Fruit fly (Drosophila melanogaster): Measurements from ENCODE around the gene r-l.

r-l gene

dm6 chr3R:21043549-21044118 lies 29.5 kb downstream of the r-l start, which contains the start of gene CG12278:
Gene CG12278, plus strand, starts transcription at chr3R:21044068.
- TF ChIP-seq CG12605 (GFP tag; IDR thresholded peaks at IDR 0.05) (peak; percentile 100), CG9948 (tag; optimal IDR thresholded peaks at IDR 0.05) (no peak)

- TF ChIP-seq CG14655 (GFP tag; optimal IDR thresholded peaks at IDR 0.05) (no peak), gl (tag; optimal IDR thresholded peaks at IDR 0.05) (no peak), Snoo (tag; optimal IDR thresholded peaks at IDR 0.05) (no peak), CG15710 (tag; optimal IDR thresholded peaks at IDR 0.05) (no peak), CG10348 (GFP tag; IDR thresholded peaks at IDR 0.05) (no peak), CG9948 (tag; optimal IDR thresholded peaks at IDR 0.05) (no peak), rn (GFP tag; IDR thresholded peaks at IDR 0.05) (no peak), Pif1A (GFP tag; optimal IDR thresholded peaks at IDR 0.05) (no peak), fd96Ca (GFP tag; IDR thresholded peaks at IDR 0.05) (no peak), Pif1B (GFP tag; optimal IDR thresholded peaks at IDR 0.05) (no peak), CG13204 (GFP tag; optimal IDR thresholded peaks at IDR 0.05) (no peak), CG4496 (GFP tag; IDR thresholded peaks at IDR 0.05) (no peak), CG12605 (GFP tag; IDR thresholded peaks at IDR 0.05) (no peak), CG8159 (tag; optimal IDR thresholded peaks at IDR 0.05) (no peak), EcR (GFP tag; optimal IDR thresholded peaks at IDR 0.05) (no peak), CG17806 (tag; optimal IDR thresholded peaks at IDR 0.05) (no peak), D1 (tag; optimal IDR thresholded peaks at IDR 0.05) (no peak), CG8301 (tag; optimal IDR thresholded peaks at IDR 0.05) (no peak), Ets98B (GFP tag; IDR thresholded peaks at IDR 0.05) (no peak), CG32121 (GFP tag; IDR thresholded peaks at IDR 0.05) (no peak)
Measured at dm6 chr3R:21042399-21042798, 30.7 kb downstream of the r-l start, which contains the start of gene Dhc93AB. Gene Dhc93AB, minus strand, starts transcription at chr3R:21042499.

- TF ChIP-seq Snoo (tag; optimal IDR thresholded peaks at IDR 0.05) (no peak), CG14655 (GFP tag; optimal IDR thresholded peaks at IDR 0.05) (no peak), CG17806 (tag; optimal IDR thresholded peaks at IDR 0.05) (no peak), CG4496 (GFP tag; IDR thresholded peaks at IDR 0.05) (no peak), CG34367 (tag; optimal IDR thresholded peaks at IDR 0.05) (no peak), rn (GFP tag; IDR thresholded peaks at IDR 0.05) (no peak), CG12605 (GFP tag; IDR thresholded peaks at IDR 0.05) (no peak), Ets98B (GFP tag; IDR thresholded peaks at IDR 0.05) (no peak), gl (tag; optimal IDR thresholded peaks at IDR 0.05) (no peak), CG15710 (tag; optimal IDR thresholded peaks at IDR 0.05) (no peak), fd96Ca (GFP tag; IDR thresholded peaks at IDR 0.05) (no peak)
Measured at dm6 chr3R:21025508-21025907, 47.6 kb downstream of the r-l start.

dm6 chr3R:21023902-21024541 lies 49.1 kb downstream of the r-l start, which contains the start of gene peg:
Gene peg, minus strand, starts transcription at chr3R:21024163.
- TF ChIP-seq Pif1A (GFP tag; optimal IDR thresholded peaks at IDR 0.05), result peak; percentile 49
- peak; percentile 31 for TF ChIP-seq CG14655 (GFP tag; optimal IDR thresholded peaks at IDR 0.05)
- no peak for TF ChIP-seq CG34367 (tag; optimal IDR thresholded peaks at IDR 0.05)
- TF ChIP-seq EcR (GFP tag; optimal IDR thresholded peaks at IDR 0.05), result no peak
- TF ChIP-seq D1 (tag; optimal IDR thresholded peaks at IDR 0.05), result no peak
- TF ChIP-seq Snoo (tag; optimal IDR thresholded peaks at IDR 0.05), result no peak
- TF ChIP-seq gl (tag; optimal IDR thresholded peaks at IDR 0.05), result no peak
- peak; percentile 73; the same call in 2 of the 3 replicates for TF ChIP-seq CG4496 (GFP tag; IDR thresholded peaks at IDR 0.05)
- TF ChIP-seq fd96Ca (GFP tag; IDR thresholded peaks at IDR 0.05), result peak; percentile 62; the same call in 1 of the 3 replicates
- no peak for TF ChIP-seq CG17806 (tag; optimal IDR thresholded peaks at IDR 0.05)
- TF ChIP-seq rn (GFP tag; IDR thresholded peaks at IDR 0.05), result no peak
- no peak for TF ChIP-seq CG9948 (tag; optimal IDR thresholded peaks at IDR 0.05)
- peak; percentile 23 for TF ChIP-seq CG8159 (tag; optimal IDR thresholded peaks at IDR 0.05)
- no peak for TF ChIP-seq CG8301 (tag; optimal IDR thresholded peaks at IDR 0.05)
- TF ChIP-seq CG32121 (GFP tag; IDR thresholded peaks at IDR 0.05), result peak; percentile 24; the same call in 1 of the 2 replicates
- TF ChIP-seq CG13204 (GFP tag; optimal IDR thresholded peaks at IDR 0.05), result no peak
- TF ChIP-seq CG15710 (tag; optimal IDR thresholded peaks at IDR 0.05), result peak; percentile 29
- TF ChIP-seq CG10348 (GFP tag; IDR thresholded peaks at IDR 0.05), result no peak
- TF ChIP-seq Ets98B (GFP tag; IDR thresholded peaks at IDR 0.05), result peak; percentile 23; the same call in 1 of the 2 replicates
- TF ChIP-seq Pif1B (GFP tag; optimal IDR thresholded peaks at IDR 0.05), result peak; percentile 59
- TF ChIP-seq CG12605 (GFP tag; IDR thresholded peaks at IDR 0.05), result peak; percentile 74

- no peak for TF ChIP-seq CG15710 (tag; optimal IDR thresholded peaks at IDR 0.05)
- TF ChIP-seq rn (GFP tag; IDR thresholded peaks at IDR 0.05), result no peak
- TF ChIP-seq Snoo (tag; optimal IDR thresholded peaks at IDR 0.05), result no peak
- no peak for TF ChIP-seq CG10348 (GFP tag; IDR thresholded peaks at IDR 0.05)
- TF ChIP-seq gl (tag; optimal IDR thresholded peaks at IDR 0.05), result no peak
- no peak for TF ChIP-seq CG12605 (GFP tag; IDR thresholded peaks at IDR 0.05)
- TF ChIP-seq CG32121 (GFP tag; IDR thresholded peaks at IDR 0.05), result no peak
Measured at dm6 chr3R:21022769-21023517, 50.2 kb downstream of the r-l start.
